Worm (Caenorhabditis elegans) whole organism, young adult: ENCODE data around the gene tlk-1.

Experiments
- K12H6.12 ChIP-seq: fragments of 200-800 bp; sonication (Bioruptor generic); optimal IDR thresholded peaks from 2 replicates; lab custom pipeline; 2018; ENCODE audit warnings: mild to moderate bottlenecking, missing genetic modification characterization, missing compliant biosample characterization
- Y79H2A.3 ChIP-seq: fragments of 200-800 bp; sonication (Bioruptor generic); conservative IDR thresholded peaks from 2 replicates; pipeline ENCODE4 v1.3.6; 2022; ENCODE audit warnings: missing genetic modification reagents, missing genetic modification characterization, missing compliant biosample characterization
- cebp-1 ChIP-seq, 2 experiments: fragments of 200-800 bp in 1 of 2; sonication (Bioruptor generic) in 1 of 2; sonication (generic microtip) in 1 of 2; IDR thresholded peaks in 1 of 2; optimal IDR thresholded peaks in 1 of 2; 2 replicates each; pipeline versions ENCODE4 v1.3.6 to Lab custom; 2017 to 2022; ENCODE audit warnings: missing compliant biosample characterization in 2 of 2, missing genetic modification characterization in 2 of 2, mild to moderate bottlenecking in 1 of 2, missing genetic modification reagents in 1 of 2, moderate library complexity in 1 of 2
- ceh-91 ChIP-seq: fragments of 200-800 bp; sonication (Bioruptor generic); IDR thresholded peaks from 2 replicates; pipeline ENCODE4 v1.3.6; 2022; ENCODE audit warnings: missing genetic modification reagents, missing genetic modification characterization, missing compliant biosample characterization
- egl-44 ChIP-seq: fragments of 200-800 bp; sonication (Bioruptor generic); IDR thresholded peaks from 2 replicates; pipeline ENCODE4 v1.3.6; 2022; ENCODE audit warnings: missing genetic modification reagents, missing genetic modification characterization, missing compliant biosample characterization
- madf-3 ChIP-seq: fragments of 200-800 bp; sonication (Bioruptor generic); IDR thresholded peaks from 2 replicates; pipeline ENCODE4 v1.3.6; 2022; ENCODE audit warnings: missing genetic modification reagents, missing genetic modification characterization, missing compliant biosample characterization
- mel-28 ChIP-seq: sonication (generic microtip); optimal IDR thresholded peaks from 2 replicates; lab custom pipeline; 2016; ENCODE audit warnings: borderline replicate concordance, mild to moderate bottlenecking, missing genetic modification characterization, missing compliant biosample characterization
- somi-1 ChIP-seq: fragments of 200-800 bp; sonication (Bioruptor generic); optimal IDR thresholded peaks from 2 replicates; lab custom pipeline; 2018; ENCODE audit warnings: mild to moderate bottlenecking, missing genetic modification characterization, missing compliant biosample characterization

- TF ChIP-seq madf-3 (GFP tag; lab: Robert Waterston, UW) (no peak), K12H6.12 (tag; lab: Kevin White, UChicago) (no peak), cebp-1 (GFP tag; IDR thresholded peaks at IDR 0.05; lab: Robert Waterston, UW) (no peak), cebp-1 (tag; optimal IDR thresholded peaks at IDR 0.05; lab: Kevin White, UChicago) (no peak), mel-28 (tag; lab: Kevin White, UChicago) (no peak), somi-1 (GFP tag; lab: Kevin White, UChicago) (no peak), egl-44 (GFP tag; lab: Robert Waterston, UW) (no peak), Y79H2A.3 (GFP tag; lab: Robert Waterston, UW) (no peak), ceh-91 (GFP tag; lab: Robert Waterston, UW) (no peak)
Measured at ce11 chrIII:9704606-9704938, 4.9 kb downstream of the tlk-1 start.
